Fruit fly (Drosophila melanogaster) S2 (cell line): ENCODE measurements around the gene CG32813.

Experiments used
- CG8478 ChIP-seq: fragments of >200 bp; optimal IDR thresholded peaks from 2 replicates; lab custom pipeline; 2018
- CTCF ChIP-seq, 2 experiments: fragments of >200 bp; optimal IDR thresholded peaks; 2 replicates each; lab custom pipeline; 2018

CG32813 gene

DNA sequence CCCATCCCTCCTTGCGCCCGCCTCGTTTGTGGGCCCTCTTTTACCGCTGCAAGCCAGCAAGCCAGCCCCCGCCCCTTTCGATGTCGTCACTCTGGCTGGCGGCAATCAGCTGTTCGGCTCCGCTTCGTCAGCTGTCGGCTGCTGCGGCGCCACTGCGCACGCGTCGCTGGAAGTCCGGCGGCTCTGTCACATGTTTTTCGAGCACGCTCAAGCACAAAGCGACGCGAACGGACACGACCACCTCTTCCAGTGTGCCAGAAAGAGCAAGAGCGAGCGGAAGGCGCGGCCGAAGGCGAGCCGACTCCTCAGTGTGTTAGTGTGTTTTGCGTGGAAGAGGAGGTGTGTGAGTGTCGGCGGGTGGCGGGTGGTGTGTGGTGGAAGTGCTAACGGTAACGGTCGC is 28.2 kb downstream of the CG32813 start, which contains the start of gene futsch:
Gene futsch (plus strand): TSS at position 106 of the 400 bp plus-strand sequence.
- TF ChIP-seq CTCF (optimal IDR thresholded peaks at IDR 0.05; lab: Kevin White, UChicago) = no peak
- no peak for TF ChIP-seq CG8478

DNA sequence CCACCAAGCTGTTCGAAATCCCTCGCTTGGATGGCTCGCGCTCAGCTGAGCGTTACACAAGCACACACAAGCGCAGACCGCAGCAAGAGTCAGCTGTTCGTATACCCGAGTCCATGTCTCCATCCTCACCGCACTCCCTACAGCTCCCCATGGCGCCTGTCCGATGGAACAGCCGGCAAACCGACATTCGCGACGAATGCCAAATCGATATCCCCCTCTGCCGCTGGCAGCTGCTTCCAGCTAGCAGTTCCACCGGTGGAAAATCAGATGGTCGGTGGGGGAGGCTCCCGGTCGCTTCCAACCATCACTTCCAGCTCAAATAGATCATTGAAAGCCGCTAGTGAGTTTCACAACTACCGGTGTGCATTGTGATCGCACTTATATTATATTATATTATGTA is 29.6 kb downstream of the CG32813 start:
- TF ChIP-seq CTCF (optimal IDR thresholded peaks at IDR 0.05; lab: Kevin White, UChicago) (no peak), CG8478 (no peak)

DNA sequence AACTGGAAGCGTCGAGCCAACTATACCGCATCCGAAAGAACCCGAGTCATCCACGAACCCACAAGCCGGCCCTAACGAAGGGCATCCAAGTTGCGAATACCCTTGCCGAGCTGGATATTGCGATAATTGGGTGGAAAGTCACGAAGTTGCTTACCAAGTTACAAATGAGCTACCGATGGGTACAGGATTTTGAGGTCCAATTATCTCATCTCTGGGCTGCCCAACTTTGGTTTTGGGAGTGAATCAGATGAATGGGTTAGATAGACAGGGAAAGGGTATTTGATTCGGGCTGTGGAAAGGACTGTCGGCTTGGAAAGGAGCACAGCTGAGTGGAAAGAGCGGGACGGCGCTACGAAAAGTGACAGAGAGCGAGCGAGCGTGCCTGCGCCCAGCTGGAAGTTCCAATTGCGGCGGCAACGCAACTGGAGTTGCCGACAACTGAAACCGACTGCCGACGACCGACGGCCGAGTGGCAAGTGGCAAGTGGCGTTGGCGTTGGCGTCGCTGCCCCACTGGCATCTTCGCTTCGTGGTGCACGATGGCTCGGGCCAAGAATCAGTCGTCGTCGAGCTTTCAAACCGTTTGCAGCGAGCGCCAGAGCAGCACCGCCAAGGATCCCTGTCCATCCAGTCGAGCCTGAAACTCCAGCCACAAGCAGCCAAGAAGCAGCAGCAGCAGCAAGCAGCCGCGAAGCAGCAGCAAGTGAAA is 30.7 kb downstream of the CG32813 start:
- TF ChIP-seq CTCF (optimal IDR thresholded peaks at IDR 0.05; lab: Kevin White, UChicago) (no peak), CG8478 (no peak)

DNA sequence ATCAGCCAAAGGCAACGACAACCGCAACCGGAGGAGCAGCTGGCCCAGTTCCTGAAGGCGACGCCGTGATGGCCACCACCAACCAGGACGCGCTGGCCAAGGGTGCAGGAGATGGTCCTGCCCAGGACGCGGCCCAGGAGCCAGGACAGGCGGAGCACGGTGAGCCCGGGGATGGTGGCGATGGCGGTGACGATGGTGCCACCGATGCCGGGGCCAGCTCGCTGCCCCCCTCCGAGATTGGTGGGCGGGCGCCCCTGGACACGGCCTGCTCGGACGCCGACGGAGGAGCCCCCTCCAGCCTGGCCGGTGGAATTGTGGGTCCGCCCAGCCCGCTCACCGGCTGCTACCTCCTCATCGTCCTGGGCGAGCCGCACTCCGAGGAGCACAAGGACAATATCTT is 33.6 kb downstream of the CG32813 start:
- TF ChIP-seq CG8478 = no peak
- no peak for TF ChIP-seq CTCF (optimal IDR thresholded peaks at IDR 0.05; lab: Kevin White, UChicago)
